Worm (Caenorhabditis elegans) whole organism, L4/young adult: Measurements from ENCODE around the gene dtmk-1.

Experiments
- W03F9.2 ChIP-seq: fragments of 150-350 bp; optimal IDR thresholded peaks from 2 replicates; lab custom pipeline; 2014; ENCODE audit warnings: missing biosample characterization, missing genetic modification characterization
- dao-5 ChIP-seq: sonication (generic microtip); optimal IDR thresholded peaks from 2 replicates; lab custom pipeline; 2016; ENCODE audit warnings: missing genotype, missing genetic modification characterization, moderate library complexity, missing compliant biosample characterization
- him-1 ChIP-seq: sonication (generic microtip); optimal IDR thresholded peaks from 2 replicates; lab custom pipeline; 2016; ENCODE audit warnings: missing genotype, missing genetic modification reagents, missing genetic modification characterization, missing compliant biosample characterization

dtmk-1 gene

DNA sequence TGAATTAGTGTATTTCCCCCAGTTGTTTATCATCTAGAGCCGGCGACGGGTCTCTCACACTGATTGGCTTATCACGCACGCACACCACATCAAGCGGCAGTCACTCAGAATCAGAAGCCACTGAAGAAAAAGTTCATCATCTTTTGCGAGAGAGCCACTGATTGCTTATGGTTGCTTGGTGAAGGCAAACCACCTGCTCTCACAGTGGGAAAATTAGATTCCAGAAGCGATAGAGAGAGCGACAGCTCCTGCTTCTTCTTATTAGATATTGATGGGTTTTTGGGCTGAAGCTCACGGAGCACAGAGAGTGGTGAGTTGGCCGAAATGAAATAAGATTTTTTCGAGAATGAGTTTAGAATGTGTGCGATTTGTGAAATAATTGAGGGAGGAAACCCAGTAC, 10.8 kb downstream of the dtmk-1 start:
- TF ChIP-seq W03F9.2 (tag; lab: Kevin White, UChicago) (no peak), dao-5 (no peak), him-1 (tag; lab: Kevin White, UChicago) (no peak)

- TF ChIP-seq him-1 (tag; lab: Kevin White, UChicago) = no peak
- no peak for TF ChIP-seq dao-5
- no peak for TF ChIP-seq W03F9.2 (tag; lab: Kevin White, UChicago)
Observed at ce11 chrII:9954885-9955284, 12.0 kb downstream of the dtmk-1 start, which contains the start of gene egl-43. Gene egl-43 (plus strand): TSS chrII:9955185.

DNA sequence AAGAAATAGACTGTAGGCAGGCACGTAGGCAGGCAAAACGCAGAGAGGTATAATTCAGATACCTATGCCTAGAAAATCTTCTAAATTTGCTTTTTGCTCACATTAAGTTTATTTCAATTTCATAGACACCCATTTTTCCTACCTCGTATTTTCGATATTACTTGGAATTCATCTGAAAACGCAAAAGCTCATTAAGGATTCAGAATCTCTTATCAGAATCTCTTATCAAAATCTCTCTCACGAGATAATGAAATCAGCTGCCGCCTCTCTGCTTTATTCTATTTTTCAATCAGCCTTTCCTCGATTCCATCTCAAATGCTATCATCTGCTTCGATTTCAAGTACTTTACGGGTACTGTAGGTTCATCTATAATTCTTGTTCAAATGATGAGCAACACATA, 15.1 kb downstream of the dtmk-1 start:
- TF ChIP-seq him-1 (tag; lab: Kevin White, UChicago) = no peak
- no peak for TF ChIP-seq W03F9.2 (tag; lab: Kevin White, UChicago)
- no peak for TF ChIP-seq dao-5

DNA sequence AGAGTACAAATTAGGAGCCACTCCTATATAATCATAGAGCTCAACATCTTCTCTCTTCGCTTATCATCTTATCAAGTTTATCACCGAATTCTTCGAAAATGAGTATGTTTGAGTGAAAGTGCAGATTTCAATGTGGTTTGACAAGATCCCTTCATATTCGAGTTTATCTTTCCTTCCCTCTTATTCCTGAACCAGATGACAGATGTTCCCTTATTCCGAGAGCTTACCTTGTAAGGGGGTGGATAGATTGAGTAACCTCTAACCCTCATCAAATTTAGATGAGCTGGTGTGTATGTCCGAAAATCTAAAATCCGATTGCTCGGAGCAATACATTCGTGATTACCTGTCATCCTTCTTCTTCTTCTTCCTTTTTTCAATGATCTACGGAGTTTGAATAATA, 18.2 kb downstream of the dtmk-1 start:
- TF ChIP-seq dao-5 (no peak), him-1 (tag; lab: Kevin White, UChicago) (no peak)

DNA sequence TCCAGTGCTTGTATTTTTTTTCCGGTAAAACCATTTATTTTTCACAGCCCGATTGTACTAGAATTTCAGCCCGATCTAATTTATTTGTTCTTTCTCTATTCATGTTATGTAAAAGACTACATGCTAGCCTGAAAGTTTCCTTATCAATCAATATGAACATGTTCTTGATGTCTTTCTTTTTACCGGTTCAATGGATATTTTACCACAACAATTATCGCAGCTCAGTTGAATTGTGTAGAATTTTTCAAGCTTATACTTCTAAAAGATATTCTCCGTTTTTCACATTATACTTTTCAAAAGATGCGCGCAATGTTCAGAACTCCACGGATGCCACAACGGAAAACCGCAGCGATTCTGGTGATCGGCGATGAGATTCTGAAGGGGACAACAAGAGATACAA, 23.1 kb downstream of the dtmk-1 start, which contains the start of gene flad-1:
Gene flad-1, plus strand, starts transcription at position 301 of the 400 bp plus-strand sequence.
- TF ChIP-seq him-1 (tag; lab: Kevin White, UChicago) (no peak), dao-5 (no peak), W03F9.2 (tag; lab: Kevin White, UChicago) (no peak)

DNA sequence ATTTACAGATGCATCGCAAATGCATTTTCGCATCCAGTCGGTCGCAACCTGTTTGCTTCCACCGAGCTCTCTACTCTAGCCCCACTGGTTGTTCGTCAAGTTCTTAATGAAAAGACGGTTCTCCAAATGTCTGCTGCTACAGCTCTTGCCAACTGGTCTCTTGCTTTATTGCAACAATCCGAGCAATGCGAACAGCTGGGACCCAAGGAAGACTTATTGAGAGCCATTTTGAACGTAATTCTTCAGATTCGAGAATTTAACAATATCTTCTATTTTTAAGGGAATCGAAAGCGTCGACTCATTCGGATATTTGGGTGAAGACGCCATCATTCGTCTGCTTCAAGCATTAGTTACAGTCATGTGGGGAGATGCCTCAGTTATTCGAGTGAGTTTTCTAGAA, 23.7 kb downstream of the dtmk-1 start:
- no peak for TF ChIP-seq W03F9.2 (tag; lab: Kevin White, UChicago)
- no peak for TF ChIP-seq dao-5
- no peak for TF ChIP-seq him-1 (tag; lab: Kevin White, UChicago)

DNA sequence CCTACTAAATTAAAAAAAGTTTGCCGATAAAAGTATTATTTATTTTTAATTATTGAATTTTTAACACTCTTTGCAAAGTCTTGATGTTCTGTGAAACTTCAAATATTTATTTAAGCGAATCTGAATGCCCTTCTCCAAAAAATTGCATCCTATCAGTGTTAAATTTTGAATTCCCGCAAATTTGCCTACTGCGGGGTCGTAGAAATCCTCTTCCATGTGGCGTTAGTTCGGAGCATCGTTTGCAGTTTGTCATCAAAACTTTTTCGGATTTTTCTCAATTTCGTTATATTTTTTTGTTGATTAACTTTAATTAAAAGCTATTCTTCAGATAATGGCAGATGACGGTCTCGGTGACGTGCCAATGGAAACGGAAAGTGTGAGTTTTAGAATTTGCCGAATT, 26.5 kb downstream of the dtmk-1 start, which contains the start of gene ufd-3:
Gene ufd-3, plus strand, starts transcription at position 324 of the 400 bp plus-strand sequence.
- TF ChIP-seq dao-5 (no peak), him-1 (tag; lab: Kevin White, UChicago) (peak; percentile 42)

DNA sequence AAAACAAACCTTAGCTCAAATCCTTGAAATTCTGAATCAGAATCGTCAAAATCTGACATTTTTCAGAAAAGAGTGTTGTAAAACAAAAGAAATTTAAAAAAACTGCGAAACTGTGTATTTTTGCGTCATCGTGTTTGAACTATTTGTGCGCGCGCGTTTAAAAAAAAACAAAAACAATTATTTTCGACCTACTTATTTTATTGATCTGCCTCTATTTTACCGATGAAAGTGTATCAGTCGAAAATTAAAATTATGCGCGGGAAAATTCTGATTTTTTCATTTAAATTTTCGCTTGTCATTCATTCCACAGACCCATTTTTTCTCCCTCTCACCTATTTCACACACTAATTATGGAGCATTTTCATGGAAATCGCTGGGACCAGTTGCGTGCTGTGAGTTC, 28.0 kb downstream of the dtmk-1 start, which contains the start of the genes C05C10.7 and C05C10.5:
Gene C05C10.7, minus strand, starts transcription at position 95 of the 400 bp plus-strand sequence.
Gene C05C10.5, plus strand, starts transcription at position 164 of the 400 bp plus-strand sequence.
- TF ChIP-seq dao-5 (no peak), him-1 (tag; lab: Kevin White, UChicago) (no peak), W03F9.2 (tag; lab: Kevin White, UChicago) (no peak)

DNA sequence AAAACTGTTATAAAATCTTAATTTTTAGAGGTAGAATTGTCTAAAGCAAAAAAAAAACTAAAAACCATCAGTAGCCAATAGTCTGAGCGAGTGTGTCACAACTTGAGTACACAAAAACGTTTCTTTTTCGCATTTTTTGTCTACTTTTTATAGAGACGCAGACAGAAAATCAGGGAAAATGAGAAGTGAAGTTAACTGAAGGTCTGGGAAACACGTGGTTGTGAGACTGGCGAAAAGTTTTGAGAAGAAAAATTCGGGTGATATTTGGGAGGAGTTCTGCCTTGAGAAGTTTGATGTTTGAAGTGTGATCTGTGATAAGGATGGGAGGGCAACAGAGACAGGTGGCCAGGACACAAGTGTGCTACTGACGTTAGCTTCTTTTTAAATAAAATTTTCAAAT, 29.3 kb downstream of the dtmk-1 start:
- peak; percentile 66 for TF ChIP-seq W03F9.2 (tag; lab: Kevin White, UChicago)
- TF ChIP-seq dao-5 = no peak

DNA sequence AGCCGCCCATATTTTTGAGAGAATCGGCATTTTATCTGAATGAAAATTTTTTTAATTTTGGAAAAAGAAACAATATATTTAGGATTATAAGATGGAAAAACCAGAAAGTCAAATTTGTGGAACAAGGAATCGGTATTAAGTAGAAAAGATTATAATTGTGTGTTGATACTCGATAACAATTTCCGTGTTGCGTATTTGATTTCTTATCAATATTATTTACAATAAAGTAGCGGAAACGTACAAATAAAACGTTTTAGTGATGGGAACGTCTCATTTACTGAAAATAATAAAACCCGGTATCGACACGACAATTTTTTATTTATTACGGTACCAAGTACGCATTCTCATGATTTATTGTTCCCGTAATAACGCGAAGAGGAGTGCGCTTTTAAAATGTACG, 30.0 kb downstream of the dtmk-1 start, which contains the start of gene C05C10.3:
Gene C05C10.3, minus strand, starts transcription at position 35 of the 400 bp plus-strand sequence.
- TF ChIP-seq W03F9.2 (tag; lab: Kevin White, UChicago) = no peak
- TF ChIP-seq dao-5 = no peak
- TF ChIP-seq him-1 (tag; lab: Kevin White, UChicago) = no peak

DNA sequence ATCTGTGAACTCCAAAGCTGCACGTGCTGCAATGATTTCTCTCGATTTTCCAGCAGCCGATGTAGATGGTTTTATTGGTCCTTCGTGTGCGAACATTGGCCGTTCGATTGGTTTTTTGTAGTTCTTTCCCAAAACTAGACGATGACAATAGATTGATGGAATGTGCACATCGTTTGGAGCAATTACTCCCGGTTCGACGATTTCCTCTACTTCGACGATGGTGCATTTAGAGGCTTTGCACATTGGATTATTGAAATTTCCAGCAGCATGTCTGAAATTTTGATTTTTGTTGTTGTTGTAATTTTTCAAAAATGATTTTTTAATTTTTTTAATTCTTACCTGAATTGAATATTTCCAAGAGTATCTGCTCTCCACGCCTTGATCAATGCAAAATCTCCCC, 31.2 kb downstream of the dtmk-1 start:
- TF ChIP-seq him-1 (tag; lab: Kevin White, UChicago) (no peak), dao-5 (no peak), W03F9.2 (tag; lab: Kevin White, UChicago) (no peak)

DNA sequence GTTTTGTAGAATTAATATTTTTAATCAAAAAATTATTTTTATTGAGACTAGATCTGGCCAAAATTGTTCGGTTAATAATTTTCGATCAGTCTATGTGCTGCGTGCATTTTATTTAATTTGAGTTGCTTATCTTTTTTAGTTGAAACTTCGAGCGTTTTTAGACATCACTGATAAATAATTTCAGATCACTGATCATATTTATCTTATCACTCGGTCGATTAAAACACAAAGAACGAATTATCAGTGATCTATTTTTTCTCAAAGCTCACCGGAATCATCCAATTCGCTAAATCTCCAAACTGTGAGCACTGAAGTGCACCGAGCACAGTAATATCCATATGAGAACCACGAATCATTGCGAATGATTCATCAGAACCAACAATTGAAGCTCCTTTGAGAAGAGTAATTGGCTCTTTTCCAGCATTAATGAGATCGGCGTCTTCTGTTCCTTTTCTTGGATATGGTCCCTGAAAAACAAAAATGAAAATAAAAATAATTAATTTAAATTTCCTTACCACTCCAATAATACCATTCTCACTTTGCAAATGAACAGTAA, 31.8 kb downstream of the dtmk-1 start:
- TF ChIP-seq him-1 (tag; lab: Kevin White, UChicago) = no peak
- no peak for TF ChIP-seq dao-5
- TF ChIP-seq W03F9.2 (tag; lab: Kevin White, UChicago) = no peak

DNA sequence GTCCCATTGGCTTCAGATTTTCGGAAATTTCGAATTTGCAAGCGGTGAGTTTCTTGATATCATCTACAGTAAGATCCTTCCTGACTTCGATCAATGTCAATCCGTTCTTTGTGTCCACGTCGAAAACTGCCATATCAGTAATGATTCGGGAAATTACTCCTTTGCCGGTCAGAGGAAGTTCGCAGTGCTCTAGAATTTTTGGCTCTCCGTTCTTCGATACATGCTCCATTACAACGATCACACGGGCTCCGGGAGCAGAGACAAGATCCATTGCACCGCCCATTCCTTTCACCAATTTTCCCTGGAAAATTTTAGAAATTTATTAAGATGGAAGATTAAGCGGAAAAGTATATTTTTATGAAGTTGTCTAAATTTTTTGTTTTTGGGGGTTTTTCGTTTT, 32.3 kb downstream of the dtmk-1 start:
- no peak for TF ChIP-seq W03F9.2 (tag; lab: Kevin White, UChicago)
- no peak for TF ChIP-seq him-1 (tag; lab: Kevin White, UChicago)
- TF ChIP-seq dao-5 = no peak

- TF ChIP-seq dao-5 (no peak), him-1 (tag; lab: Kevin White, UChicago) (no peak), W03F9.2 (tag; lab: Kevin White, UChicago) (peak; percentile 24)
Observed at ce11 chrII:9933947-9934383, 32.9 kb downstream of the dtmk-1 start.

DNA sequence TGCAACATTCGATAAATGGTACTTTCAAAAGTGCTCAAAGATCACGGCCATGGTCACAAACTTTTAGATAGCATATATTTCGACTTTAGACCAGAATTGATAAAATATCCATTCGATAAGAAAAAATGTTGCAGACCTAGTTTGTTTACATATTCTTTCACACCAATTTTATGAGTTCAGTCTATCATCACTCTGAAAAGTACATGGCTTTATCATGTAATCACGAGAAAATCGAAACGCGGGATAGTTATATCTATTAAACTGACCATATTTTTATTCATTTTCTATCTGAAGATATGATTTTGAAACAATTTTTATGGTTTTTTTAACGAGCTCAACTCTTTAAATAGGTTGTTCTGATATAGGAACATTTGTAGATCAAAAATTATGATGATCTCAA, 35.4 kb downstream of the dtmk-1 start, which contains the start of gene pho-11:
Gene pho-11, plus strand, starts transcription at position 374 of the 400 bp plus-strand sequence.
- TF ChIP-seq him-1 (tag; lab: Kevin White, UChicago) (no peak), dao-5 (no peak), W03F9.2 (tag; lab: Kevin White, UChicago) (no peak)
